Worm (Caenorhabditis elegans): Measurements from ENCODE around the gene kvs-1.

The kvs-1 gene

DNA sequence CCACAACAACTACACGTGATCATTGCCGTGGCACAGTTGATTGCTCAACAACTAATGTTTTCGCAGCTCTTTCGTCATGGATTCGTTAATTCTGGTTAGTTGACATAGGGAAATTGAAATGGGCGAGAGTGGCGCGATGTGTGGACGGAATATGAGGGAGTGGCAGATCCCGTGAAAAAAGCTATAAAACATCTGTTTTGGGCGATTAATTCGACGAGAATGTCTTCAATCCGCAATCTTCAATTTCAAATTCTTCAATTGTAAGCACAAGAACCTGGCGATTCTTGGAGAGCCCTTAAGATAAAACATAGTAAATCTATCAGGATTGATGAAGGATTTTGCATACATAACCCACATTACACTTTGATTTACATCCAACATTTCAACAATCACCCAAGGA lies 13.6 kb upstream of the kvs-1 start:
- TF ChIP-seq blmp-1 (tag; optimal IDR thresholded peaks at IDR 0.05) = no peak
- no peak for TF ChIP-seq ets-5 (GFP tag; IDR thresholded peaks at IDR 0.05)
- no peak for TF ChIP-seq ceh-82 (tag; optimal IDR thresholded peaks at IDR 0.05)
- TF ChIP-seq dsc-1 (tag; optimal IDR thresholded peaks at IDR 0.05) = peak; percentile 77

DNA sequence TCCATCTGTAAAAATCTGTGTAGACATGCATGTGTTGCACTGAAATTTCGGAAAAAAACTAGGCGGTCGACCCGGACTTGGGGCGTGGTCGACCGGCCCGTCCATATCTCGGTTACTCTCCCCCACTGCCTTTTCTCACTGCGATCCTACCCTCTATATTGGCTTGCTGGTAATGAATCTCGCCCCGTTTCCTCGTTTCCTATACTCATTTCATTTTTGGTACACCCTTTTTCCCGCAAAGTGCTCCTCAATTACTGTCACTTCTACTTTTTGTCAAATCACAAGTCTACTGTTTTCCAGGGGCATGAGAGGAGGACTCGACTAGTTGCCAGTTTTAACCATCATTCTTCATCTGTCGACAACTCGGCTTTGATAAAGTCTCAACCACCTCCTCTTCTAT lies 12.0 kb upstream of the kvs-1 start, which contains the start of gene K09F5.6:
Gene K09F5.6 (plus strand): TSS at position 301 of the 400 bp plus-strand sequence.
- TF ChIP-seq ceh-90 (tag; optimal IDR thresholded peaks at IDR 0.05) = no peak
- no peak for TF ChIP-seq zag-1 (tag; optimal IDR thresholded peaks at IDR 0.05)
- TF ChIP-seq dpl-1 (GFP tag; optimal IDR thresholded peaks at IDR 0.05) = no peak
- no peak for TF ChIP-seq elt-3 (tag; optimal IDR thresholded peaks at IDR 0.05)
- no peak for TF ChIP-seq C34B4.2 (tag; optimal IDR thresholded peaks at IDR 0.05)
- TF ChIP-seq ets-5 (GFP tag; IDR thresholded peaks at IDR 0.05) = no peak
- no peak for TF ChIP-seq vab-15 (tag; optimal IDR thresholded peaks at IDR 0.05)
- no peak for TF ChIP-seq lin-14 (GFP tag; optimal IDR thresholded peaks at IDR 0.05)
- no peak for TF ChIP-seq skn-1 (tag; optimal IDR thresholded peaks at IDR 0.05)
- no peak for TF ChIP-seq Y116A8C.19 (tag; optimal IDR thresholded peaks at IDR 0.05; ENCODE audit: borderline replicate concordance)
- no peak for TF ChIP-seq lin-35 (GFP tag; optimal IDR thresholded peaks at IDR 0.05)
- no peak for TF ChIP-seq lin-15B (tag; optimal IDR thresholded peaks at IDR 0.05)
- no peak for TF ChIP-seq sup-37 (GFP tag; optimal IDR thresholded peaks at IDR 0.05)
- no peak for TF ChIP-seq hpl-2 (GFP tag; optimal IDR thresholded peaks at IDR 0.05)
- TF ChIP-seq ceh-8 (GFP tag; optimal IDR thresholded peaks at IDR 0.05) = no peak

DNA sequence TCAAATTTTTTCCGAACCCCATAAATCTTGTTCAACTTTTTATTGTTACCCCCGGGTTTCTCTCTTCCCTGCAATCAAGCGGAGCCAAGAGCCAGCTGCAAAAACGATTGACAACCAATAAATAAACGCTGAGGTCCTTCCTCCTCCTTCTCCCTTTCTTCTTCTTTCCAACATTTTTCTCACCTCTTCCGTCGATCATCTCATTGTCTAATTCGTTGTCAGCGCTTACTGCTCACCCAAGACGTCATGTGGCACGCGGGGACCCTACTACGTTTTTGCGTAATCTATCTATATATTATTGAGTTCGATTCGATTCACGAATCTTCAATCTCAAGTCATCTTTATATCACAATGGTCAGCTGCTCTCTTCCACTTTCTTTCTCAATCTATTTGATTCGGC lies 8.5 kb upstream of the kvs-1 start:
- TF ChIP-seq mdl-1 (tag; optimal IDR thresholded peaks at IDR 0.05) (peak in 1 of 2 experiments; percentile 25), egl-13 (tag; optimal IDR thresholded peaks at IDR 0.05) (no peak), mep-1 (tag; optimal IDR thresholded peaks at IDR 0.05) (no peak), nhr-90 (tag; optimal IDR thresholded peaks at IDR 0.05; ENCODE audit: poor library complexity) (no peak), nhr-84 (tag; optimal IDR thresholded peaks at IDR 0.05) (no peak), jun-1 (tag; optimal IDR thresholded peaks at IDR 0.05) (no peak), ceh-90 (tag; optimal IDR thresholded peaks at IDR 0.05) (no peak), F16B12.6 (tag; optimal IDR thresholded peaks at IDR 0.05) (no peak), lin-39 (tag; optimal IDR thresholded peaks at IDR 0.05) (no peak), alr-1 (tag; optimal IDR thresholded peaks at IDR 0.05; ENCODE audit: borderline replicate concordance) (no peak), sptf-1 (tag; optimal IDR thresholded peaks at IDR 0.05) (no peak), unc-98 (GFP tag; IDR thresholded peaks at IDR 0.05) (no peak), nhr-71 (tag; optimal IDR thresholded peaks at IDR 0.05) (peak; percentile 78), fkh-4 (tag; optimal IDR thresholded peaks at IDR 0.05; ENCODE audit: borderline replicate concordance) (no peak), hpl-2 (GFP tag; optimal IDR thresholded peaks at IDR 0.05) (no peak), nhr-12 (tag; optimal IDR thresholded peaks at IDR 0.05) (no peak), egl-27 (tag; optimal IDR thresholded peaks at IDR 0.05) (no peak), elt-3 (tag; optimal IDR thresholded peaks at IDR 0.05) (no peak), ceh-82 (tag; optimal IDR thresholded peaks at IDR 0.05) (no peak), lsy-2 (tag; optimal IDR thresholded peaks at IDR 0.05) (peak in 1 of 2 experiments; percentile 41), tlp-1 (tag; optimal IDR thresholded peaks at IDR 0.05) (no peak), tbx-2 (tag; optimal IDR thresholded peaks at IDR 0.05) (peak; percentile 19), lin-14 (GFP tag; optimal IDR thresholded peaks at IDR 0.05) (peak; percentile 78), unc-130 (tag; optimal IDR thresholded peaks at IDR 0.05) (peak; percentile 56), lin-13 (GFP tag; optimal IDR thresholded peaks at IDR 0.05) (no peak), skn-1 (tag; optimal IDR thresholded peaks at IDR 0.05) (no peak), ceh-88 (GFP tag; IDR thresholded peaks at IDR 0.05) (no peak), fos-1 (tag; optimal IDR thresholded peaks at IDR 0.05) (no peak), elt-2 (tag; optimal IDR thresholded peaks at IDR 0.05) (no peak), zag-1 (tag; optimal IDR thresholded peaks at IDR 0.05) (no peak), aly-2 (tag; optimal IDR thresholded peaks at IDR 0.05) (no peak), C16A3.4 (tag; optimal IDR thresholded peaks at IDR 0.05) (no peak), irx-1 (tag; optimal IDR thresholded peaks at IDR 0.05) (no peak), ztf-11 (tag; optimal IDR thresholded peaks at IDR 0.05) (no peak), ets-5 (GFP tag; IDR thresholded peaks at IDR 0.05) (no peak), C34B4.2 (tag; optimal IDR thresholded peaks at IDR 0.05) (no peak), efl-3 (GFP tag; optimal IDR thresholded peaks at IDR 0.05) (no peak), nhr-20 (tag; optimal IDR thresholded peaks at IDR 0.05) (peak; percentile 38), blmp-1 (tag; optimal IDR thresholded peaks at IDR 0.05) (no peak), lin-35 (GFP tag; optimal IDR thresholded peaks at IDR 0.05) (no peak), unc-62 (GFP tag; optimal IDR thresholded peaks at IDR 0.05) (no peak)

Data from whole organism, L1 larva.